Worm (Caenorhabditis elegans) whole organism, L1 larva: ENCODE measurements around the gene ZK938.3.

Experiments
- C16A3.4 ChIP-seq: fragments of 150-350 bp; optimal IDR thresholded peaks from 2 replicates; lab custom pipeline; 2014; ENCODE audit warnings: missing biosample characterization, missing genetic modification characterization
- ama-1 ChIP-seq: fragments of 150-350 bp; optimal IDR thresholded peaks from 2 replicates; lab custom pipeline; 2014
- efl-1 ChIP-seq, 4 experiments: fragments of 150-350 bp; optimal IDR thresholded peaks in 3 of 4; peaks in 1 of 4; 1 replicate in 1 of 4; 2 replicates in 3 of 4; lab custom pipeline; 2014; ENCODE audit warnings: missing biosample characterization in 2 of 4, missing genetic modification characterization in 2 of 4, missing genetic modification reagents in 2 of 4
- elt-3 ChIP-seq, 6 experiments: fragments of 150-350 bp in 1 of 6; sonication (generic microtip); optimal IDR thresholded peaks; 2 replicates each; lab custom pipeline; 2017 to 2018; ENCODE audit warnings: missing biosample characterization in 6 of 6, missing genetic modification characterization in 6 of 6, inconsistent platforms in 1 of 6
- irx-1 ChIP-seq: sonication (generic microtip); optimal IDR thresholded peaks from 2 replicates; lab custom pipeline; 2016; ENCODE audit warnings: missing genetic modification characterization, missing compliant biosample characterization
- lin-13 ChIP-seq: fragments of 150-350 bp; optimal IDR thresholded peaks from 2 replicates; lab custom pipeline; 2014; ENCODE audit warnings: missing biosample characterization, missing genetic modification reagents, missing genetic modification characterization
- nhr-28 ChIP-seq: fragments of 150-350 bp; optimal IDR thresholded peaks from 2 replicates; lab custom pipeline; 2014; ENCODE audit warnings: missing biosample characterization, missing genetic modification characterization
- pqm-1 ChIP-seq: sonication (generic microtip); optimal IDR thresholded peaks from 3 replicates; lab custom pipeline; 2017; ENCODE audit warnings: missing biosample characterization, missing genetic modification characterization
- sptf-1 ChIP-seq: fragments of 150-350 bp; optimal IDR thresholded peaks from 2 replicates; lab custom pipeline; 2014; ENCODE audit warnings: missing biosample characterization, missing genetic modification characterization
- unc-86 ChIP-seq: sonication (generic microtip); optimal IDR thresholded peaks from 2 replicates; lab custom pipeline; 2016; ENCODE audit warnings: missing genetic modification characterization, missing compliant biosample characterization
- unc-98 ChIP-seq: fragments of 200-800 bp; sonication (Bioruptor generic); IDR thresholded peaks from 2 replicates; pipeline ENCODE4 v1.3.6; 2022; ENCODE audit warnings: missing genetic modification characterization, missing compliant biosample characterization

- TF ChIP-seq elt-3 (tag; optimal IDR thresholded peaks at IDR 0.05; lab: Kevin White, UChicago), result no peak
- no peak for TF ChIP-seq unc-98
- TF ChIP-seq irx-1 (tag; lab: Kevin White, UChicago), result no peak
- TF ChIP-seq ama-1 (lab: Kevin White, UChicago), result no peak
- no peak for TF ChIP-seq sptf-1 (tag; lab: Kevin White, UChicago)
- TF ChIP-seq C16A3.4 (tag; lab: Kevin White, UChicago), result no peak
- TF ChIP-seq unc-86, result no peak
- TF ChIP-seq nhr-28, result no peak
- no peak for TF ChIP-seq efl-1 (optimal IDR thresholded peaks at IDR 0.05; lab: Kevin White, UChicago)
- TF ChIP-seq efl-1 (GFP tag; optimal IDR thresholded peaks at IDR 0.05 in 1 of 2; lab: Kevin White, UChicago), result peak in 1 of 2 experiments; percentile 25
- TF ChIP-seq pqm-1 (tag; lab: Kevin White, UChicago), result no peak
- no peak for TF ChIP-seq lin-13 (GFP tag; lab: Kevin White, UChicago)
Observed at ce11 chrII:9829108-9829507, 4.6 kb downstream of the ZK938.3 start, which contains the start of gene ZK938.1.
